Fruit fly (Drosophila melanogaster) whole organism, embryonic: ENCODE results near the gene CG7365.

Source experiments
- Bgb ChIP-seq: fragments of 200-800 bp; sonication (Bioruptor generic); IDR thresholded peaks from 2 replicates; pipeline ENCODE4 v1.3.6; 2022; ENCODE audit warnings: missing biosample characterization, missing genetic modification characterization; ENCODE audit not compliant: partially characterized antibody
- C15 ChIP-seq: fragments of 200-800 bp; sonication (Bioruptor generic); IDR thresholded peaks from 3 replicates; pipeline ENCODE4 v1.3.6; 2022; ENCODE audit warnings: missing biosample characterization, missing genetic modification characterization
- CG11085 ChIP-seq: fragments of 200-800 bp; sonication (Bioruptor generic); IDR thresholded peaks from 2 replicates; pipeline ENCODE4 v1.3.6; 2022; ENCODE audit warnings: missing biosample characterization, missing genetic modification characterization
- CG11247 ChIP-seq: fragments of 200-800 bp; sonication (Bioruptor generic); IDR thresholded peaks from 2 replicates; pipeline ENCODE4 v1.3.6; 2022; ENCODE audit warnings: missing biosample characterization, missing genetic modification characterization
- CG11695 ChIP-seq: fragments of 200-800 bp; sonication (Bioruptor generic); IDR thresholded peaks from 3 replicates; pipeline ENCODE4 v1.3.6; 2022; ENCODE audit warnings: missing biosample characterization, missing genetic modification characterization
- CG13894 ChIP-seq: fragments of 200-800 bp; sonication (Bioruptor generic); optimal IDR thresholded peaks from 3 replicates; lab custom pipeline; 2018; ENCODE audit warnings: missing biosample characterization, mild to moderate bottlenecking, missing genetic modification characterization, moderate library complexity
- CG14014 ChIP-seq: fragments of 200-800 bp; sonication (Bioruptor generic); IDR thresholded peaks from 2 replicates; pipeline ENCODE4 v1.3.6; 2022; ENCODE audit warnings: missing biosample characterization, missing genetic modification characterization
- CG1529 ChIP-seq: fragments of 200-800 bp; sonication (Bioruptor generic); optimal IDR thresholded peaks from 3 replicates; lab custom pipeline; 2018; ENCODE audit warnings: missing biosample characterization, missing genetic modification characterization
- CG17612 ChIP-seq: fragments of 200-800 bp; sonication (Bioruptor generic); IDR thresholded peaks from 2 replicates; pipeline ENCODE4 v1.3.6; 2022; ENCODE audit warnings: missing biosample characterization, missing genetic modification characterization
- CG17802 ChIP-seq: fragments of 200-800 bp; sonication (Bioruptor generic); optimal IDR thresholded peaks from 2 replicates; lab custom pipeline; 2018; ENCODE audit warnings: missing biosample characterization, mild to moderate bottlenecking, missing genetic modification characterization, moderate library complexity
- CG2120 ChIP-seq: fragments of 200-800 bp; sonication (Bioruptor generic); optimal IDR thresholded peaks from 3 replicates; lab custom pipeline; 2016; ENCODE audit warnings: missing biosample characterization, missing genetic modification characterization
- CG2712 ChIP-seq: fragments of 200-800 bp; optimal IDR thresholded peaks from 3 replicates; lab custom pipeline; 2019; ENCODE audit warnings: missing biosample characterization, mild to moderate bottlenecking, missing genetic modification characterization, moderate library complexity
- CG31365 ChIP-seq: fragments of 200-800 bp; sonication (Bioruptor generic); optimal IDR thresholded peaks from 2 replicates; lab custom pipeline; 2018; ENCODE audit warnings: missing biosample characterization, mild to moderate bottlenecking, missing genetic modification characterization
- CG34224 ChIP-seq: fragments of 200-800 bp; sonication (Bioruptor generic); IDR thresholded peaks from 3 replicates; pipeline ENCODE4 v1.3.6; 2022; ENCODE audit warnings: missing biosample characterization, missing genetic modification characterization; ENCODE audit not compliant: partially characterized antibody
- CG5180 ChIP-seq: fragments of 200-800 bp; sonication (Bioruptor generic); optimal IDR thresholded peaks from 3 replicates; lab custom pipeline; 2017; ENCODE audit warnings: missing biosample characterization, missing genetic modification characterization, mild to moderate bottlenecking, moderate library complexity, missing genetic modification reagents
- CG7745 ChIP-seq: fragments of 200-800 bp; sonication (Bioruptor generic); optimal IDR thresholded peaks from 2 replicates; lab custom pipeline; 2018; ENCODE audit warnings: missing biosample characterization, mild to moderate bottlenecking, missing genetic modification characterization, moderate library complexity
- CG8388 ChIP-seq: fragments of 200-800 bp; sonication (Bioruptor generic); optimal IDR thresholded peaks from 2 replicates; lab custom pipeline; 2019; ENCODE audit warnings: missing biosample characterization, mild to moderate bottlenecking, missing genetic modification characterization, moderate library complexity
- CG8765 ChIP-seq: fragments of 200-800 bp; sonication (Bioruptor generic); IDR thresholded peaks from 2 replicates; pipeline ENCODE4 v1.3.6; 2022; ENCODE audit warnings: missing biosample characterization, missing genetic modification characterization
- CG9932 ChIP-seq: fragments of 200-800 bp; sonication (Bioruptor generic); IDR thresholded peaks from 2 replicates; pipeline ENCODE4 v1.3.6; 2022; ENCODE audit warnings: missing biosample characterization, missing genetic modification characterization
- Chrac-16 ChIP-seq: fragments of 200-800 bp; sonication (Bioruptor generic); optimal IDR thresholded peaks from 3 replicates; lab custom pipeline; 2016; ENCODE audit warnings: missing biosample characterization, missing genetic modification characterization
- D19B ChIP-seq: fragments of 200-800 bp; sonication (Bioruptor generic); optimal IDR thresholded peaks from 2 replicates; lab custom pipeline; 2017; ENCODE audit warnings: missing biosample characterization, mild to moderate bottlenecking, missing genetic modification characterization
- Dad ChIP-seq: fragments of 200-800 bp; sonication (Bioruptor generic); optimal IDR thresholded peaks from 3 replicates; lab custom pipeline; 2016; ENCODE audit warnings: missing biosample characterization, missing genetic modification characterization
- Dp ChIP-seq: fragments of 200-800 bp; sonication (Bioruptor generic); optimal IDR thresholded peaks from 2 replicates; lab custom pipeline; 2018; ENCODE audit warnings: missing biosample characterization, mild to moderate bottlenecking, missing genetic modification characterization, moderate library complexity
- Fer3 ChIP-seq: fragments of 200-800 bp; sonication (Bioruptor generic); optimal IDR thresholded peaks from 2 replicates; lab custom pipeline; 2018; ENCODE audit warnings: missing biosample characterization, mild to moderate bottlenecking, missing genetic modification characterization, moderate library complexity
- H2.0 ChIP-seq: fragments of 200-800 bp; sonication (Bioruptor generic); IDR thresholded peaks from 2 replicates; pipeline ENCODE4 v1.3.6; 2022; ENCODE audit warnings: missing biosample characterization, missing genetic modification characterization
- Hmx ChIP-seq: fragments of 200-800 bp; sonication (Bioruptor generic); optimal IDR thresholded peaks from 2 replicates; lab custom pipeline; 2016; ENCODE audit warnings: missing biosample characterization, missing genetic modification characterization
- Med ChIP-seq: fragments of 200-800 bp; sonication (Bioruptor generic); peaks from one replicate; lab custom pipeline; 2016; ENCODE audit warnings: missing biosample characterization, missing genetic modification characterization, mild to moderate bottlenecking, inconsistent platforms, moderate library complexity
- Mrtf ChIP-seq: fragments of 200-800 bp; sonication (Bioruptor generic); IDR thresholded peaks from 3 replicates; pipeline ENCODE4 v1.3.6; 2022; ENCODE audit warnings: missing biosample characterization, missing genetic modification characterization
- Oli ChIP-seq: fragments of 200-800 bp; sonication (Bioruptor generic); optimal IDR thresholded peaks from 2 replicates; lab custom pipeline; 2018; ENCODE audit warnings: missing biosample characterization, mild to moderate bottlenecking, missing genetic modification characterization, moderate library complexity
- Sin3A ChIP-seq: fragments of >200 bp; optimal IDR thresholded peaks from 2 replicates; lab custom pipeline; 2018
- Six4 ChIP-seq: fragments of 200-800 bp; sonication (Bioruptor generic); optimal IDR thresholded peaks from 2 replicates; lab custom pipeline; 2016; ENCODE audit warnings: missing biosample characterization, missing genetic modification characterization
- Sry-δ ChIP-seq: fragments of 200-800 bp; sonication (Bioruptor generic); optimal IDR thresholded peaks from 2 replicates; lab custom pipeline; 2016; ENCODE audit warnings: missing biosample characterization, missing genetic modification characterization
- Ssrp ChIP-seq: fragments of 200-800 bp; sonication (Bioruptor generic); optimal IDR thresholded peaks from 2 replicates; lab custom pipeline; 2018; ENCODE audit warnings: missing biosample characterization, mild to moderate bottlenecking, missing genetic modification characterization, moderate library complexity
- Xrp1 ChIP-seq: fragments of 200-800 bp; sonication (Bioruptor generic); IDR thresholded peaks from 2 replicates; pipeline ENCODE4 v1.3.6; 2022; ENCODE audit warnings: missing biosample characterization, missing genetic modification characterization
- bbx ChIP-seq: fragments of 200-800 bp; sonication (Bioruptor generic); IDR thresholded peaks from 2 replicates; pipeline ENCODE4 v1.3.6; 2022; ENCODE audit warnings: missing biosample characterization, missing genetic modification characterization; ENCODE audit not compliant: partially characterized antibody
- cg ChIP-seq: fragments of 200-800 bp; sonication (Bioruptor generic); optimal IDR thresholded peaks from 3 replicates; lab custom pipeline; 2019; ENCODE audit warnings: missing biosample characterization, mild to moderate bottlenecking, missing genetic modification characterization, moderate library complexity
- dan ChIP-seq: fragments of 200-800 bp; sonication (Bioruptor generic); IDR thresholded peaks from 2 replicates; pipeline ENCODE4 v1.3.6; 2022; ENCODE audit warnings: missing biosample characterization, missing genetic modification characterization
- gce ChIP-seq: fragments of 200-800 bp; sonication (Bioruptor generic); IDR thresholded peaks from 3 replicates; pipeline ENCODE4 v1.3.6; 2022; ENCODE audit warnings: missing biosample characterization, missing genetic modification characterization
- gcm2 ChIP-seq: fragments of 200-800 bp; sonication (Bioruptor generic); optimal IDR thresholded peaks from 2 replicates; lab custom pipeline; 2016; ENCODE audit warnings: missing biosample characterization, missing genetic modification characterization
- gt ChIP-seq: fragments of 200-800 bp; sonication (Bioruptor generic); IDR thresholded peaks from 2 replicates; pipeline ENCODE4 v1.3.6; 2022; ENCODE audit warnings: missing biosample characterization, missing genetic modification characterization
- hbn ChIP-seq: fragments of 200-800 bp; sonication (Bioruptor generic); IDR thresholded peaks from 2 replicates; pipeline ENCODE4 v1.3.6; 2022; ENCODE audit warnings: missing biosample characterization, missing genetic modification characterization; ENCODE audit not compliant: partially characterized antibody
- hth ChIP-seq: fragments of >200 bp; optimal IDR thresholded peaks from 2 replicates; lab custom pipeline; 2017; ENCODE audit warnings: inconsistent platforms
- insv ChIP-seq, 2 experiments: fragments of 200-800 bp; sonication (Bioruptor generic); optimal IDR thresholded peaks; 3 replicates each; lab custom pipeline; 2016 to 2018; ENCODE audit warnings: missing biosample characterization in 2 of 2, missing genetic modification characterization in 2 of 2
- nerfin-1 ChIP-seq: fragments of 200-800 bp; sonication (Bioruptor generic); optimal IDR thresholded peaks from 3 replicates; lab custom pipeline; 2019; ENCODE audit warnings: missing biosample characterization, mild to moderate bottlenecking, missing genetic modification characterization, moderate library complexity
- p53 ChIP-seq: fragments of 200-800 bp; sonication (Bioruptor generic); optimal IDR thresholded peaks from 2 replicates; lab custom pipeline; 2016; ENCODE audit warnings: missing biosample characterization, missing genetic modification characterization
- prd ChIP-seq, 3 experiments: fragments of >200 bp in 2 of 3; fragments of 200-800 bp in 1 of 3; sonication (Bioruptor generic) in 1 of 3; optimal IDR thresholded peaks in 2 of 3; IDR thresholded peaks in 1 of 3; 2 replicates in 2 of 3; 3 replicates in 1 of 3; pipeline versions ENCODE4 v1.3.6 to Lab custom; 2017 to 2022; ENCODE audit warnings: missing biosample characterization in 1 of 3, missing genetic modification characterization in 1 of 3
- sens-2 ChIP-seq: fragments of 200-800 bp; sonication (Bioruptor generic); IDR thresholded peaks from 2 replicates; pipeline ENCODE4 v1.3.6; 2022; ENCODE audit warnings: missing biosample characterization, missing genetic modification characterization
- ssp ChIP-seq: fragments of 200-800 bp; sonication (Bioruptor generic); IDR thresholded peaks from 2 replicates; pipeline ENCODE4 v1.3.6; 2022; ENCODE audit warnings: missing biosample characterization, missing genetic modification characterization
- sug ChIP-seq: fragments of 200-800 bp; optimal IDR thresholded peaks from 2 replicates; lab custom pipeline; 2019; ENCODE audit warnings: missing biosample characterization, mild to moderate bottlenecking, missing genetic modification characterization, moderate library complexity
- wdn ChIP-seq: fragments of 200-800 bp; sonication (Bioruptor generic); IDR thresholded peaks from 2 replicates; pipeline ENCODE4 v1.3.6; 2022; ENCODE audit warnings: missing biosample characterization, missing genetic modification characterization
- wor ChIP-seq: fragments of 200-800 bp; sonication (Bioruptor generic); IDR thresholded peaks from 2 replicates; pipeline ENCODE4 v1.3.6; 2022; ENCODE audit warnings: missing biosample characterization, missing genetic modification characterization

The CG7365 gene

dm6 chr3L:20112797-20113368 lies 14.3 kb downstream of the CG7365 start, which contains the start of gene CG14187 (continued):
- TF ChIP-seq CG11695 (GFP tag; lab: Robert Waterston, UW) (no peak), ssp (GFP tag; lab: Robert Waterston, UW) (no peak), C15 (GFP tag; lab: Robert Waterston, UW) (no peak), CG11085 (GFP tag; lab: Robert Waterston, UW) (no peak), Dp (peak; percentile 74), cg (GFP tag; lab: Kevin White, UChicago) (no peak), CG9932 (GFP tag; lab: Robert Waterston, UW) (peak; percentile 63; the same call in 1 of the 2 replicates), sug (tag; lab: Kevin White, UChicago) (no peak), prd (optimal IDR thresholded peaks at IDR 0.05; lab: Kevin White, UChicago) (no peak), prd (GFP tag; IDR thresholded peaks at IDR 0.05; lab: Robert Waterston, UW) (peak; percentile 58; the same call in 2 of the 3 replicates), Fer3 (tag; lab: Kevin White, UChicago) (peak; percentile 8), CG13894 (peak; percentile 6), CG7745 (tag; lab: Kevin White, UChicago) (no peak), CG1529 (GFP tag; lab: Kevin White, UChicago) (no peak), H2.0 (GFP tag; lab: Robert Waterston, UW) (peak; percentile 41; the same call in 1 of the 2 replicates), wor (GFP tag; lab: Robert Waterston, UW) (no peak), CG17612 (GFP tag; lab: Robert Waterston, UW) (no peak), hth (lab: Kevin White, UChicago) (no peak), CG11247 (no peak), Sry-δ (GFP tag; lab: Kevin White, UChicago) (peak; percentile 10), CG8765 (no peak), D19B (GFP tag; lab: Kevin White, UChicago) (peak; percentile 22), Hmx (GFP tag; lab: Kevin White, UChicago) (no peak), CG8388 (no peak), CG2120 (GFP tag; lab: Kevin White, UChicago) (peak; percentile 34), Dad (GFP tag; lab: Kevin White, UChicago) (no peak), CG34224 (GFP tag; lab: Robert Waterston, UW) (0 out of 3 replicates have a peak, but pooled peaks have one; percentile 31), CG5180 (no peak), Oli (tag; lab: Kevin White, UChicago) (no peak), hbn (GFP tag; lab: Robert Waterston, UW) (peak; percentile 32; the same call in 1 of the 2 replicates), sens-2 (no peak), Ssrp (no peak), Chrac-16 (GFP tag; lab: Kevin White, UChicago) (no peak), gce (no peak), Mrtf (GFP tag; lab: Robert Waterston, UW) (no peak), gcm2 (GFP tag; lab: Kevin White, UChicago) (no peak), p53 (GFP tag; lab: Kevin White, UChicago) (no peak), wdn (GFP tag; lab: Robert Waterston, UW) (no peak), Six4 (no peak), CG17802 (tag; lab: Kevin White, UChicago) (no peak), Xrp1 (GFP tag; lab: Robert Waterston, UW) (peak; percentile 40; the same call in 1 of the 2 replicates), insv (GFP tag; optimal IDR thresholded peaks at IDR 0.05; lab: Kevin White, UChicago) (no peak), dan (GFP tag; lab: Robert Waterston, UW) (no peak), bbx (GFP tag; lab: Robert Waterston, UW) (peak; percentile 53; the same call in 1 of the 2 replicates), CG31365 (tag; lab: Kevin White, UChicago) (no peak), CG14014 (GFP tag; lab: Robert Waterston, UW) (no peak), gt (GFP tag; lab: Robert Waterston, UW) (no peak), Med (GFP tag; lab: Kevin White, UChicago) (peak; percentile 35), Sin3A (no peak), Bgb (peak; percentile 74), nerfin-1 (tag; lab: Kevin White, UChicago) (no peak), CG2712 (tag; lab: Kevin White, UChicago) (no peak)
